Fruit fly (Drosophila melanogaster) whole organism, prepupa: Measurements from ENCODE around the gene Tsp.

Experiments used
- Blimp-1 ChIP-seq: fragments of 200-800 bp; sonication (Bioruptor generic); optimal IDR thresholded peaks from 3 replicates; lab custom pipeline; 2017; ENCODE audit warnings: missing biosample characterization, missing genetic modification characterization, mild to moderate bottlenecking, moderate library complexity, missing genetic modification reagents
- CG10631 ChIP-seq: fragments of 200-800 bp; sonication (Bioruptor generic); optimal IDR thresholded peaks from 2 replicates; lab custom pipeline; 2016; ENCODE audit warnings: missing biosample characterization, missing genetic modification characterization
- CG10669 ChIP-seq: fragments of 200-800 bp; sonication (Bioruptor generic); optimal IDR thresholded peaks from 3 replicates; lab custom pipeline; 2018; ENCODE audit warnings: missing biosample characterization, mild to moderate bottlenecking, missing genetic modification characterization, moderate library complexity
- CG11762 ChIP-seq: fragments of 200-800 bp; sonication (Bioruptor generic); optimal IDR thresholded peaks from 3 replicates; lab custom pipeline; 2016; ENCODE audit warnings: missing biosample characterization, missing genetic modification characterization; ENCODE audit not compliant: insufficient read depth
- CG11902 ChIP-seq: fragments of 200-800 bp; sonication (Bioruptor generic); optimal IDR thresholded peaks from 3 replicates; lab custom pipeline; 2016; ENCODE audit warnings: missing biosample characterization, missing genetic modification characterization
- CG15336 ChIP-seq: fragments of 200-800 bp; sonication (Bioruptor generic); IDR thresholded peaks from 2 replicates; pipeline ENCODE4 v1.3.6; 2022; ENCODE audit warnings: missing biosample characterization, missing genetic modification characterization
- CG1621 ChIP-seq: fragments of 200-800 bp; sonication (Bioruptor generic); optimal IDR thresholded peaks from 3 replicates; lab custom pipeline; 2018; ENCODE audit warnings: missing biosample characterization, mild to moderate bottlenecking, missing genetic modification characterization
- CG31627 ChIP-seq: fragments of 200-800 bp; sonication (Bioruptor generic); optimal IDR thresholded peaks from 3 replicates; lab custom pipeline; 2016; ENCODE audit warnings: missing biosample characterization, missing genetic modification characterization
- CG32006 ChIP-seq: fragments of 200-800 bp; sonication (Bioruptor generic); optimal IDR thresholded peaks from 3 replicates; lab custom pipeline; 2017; ENCODE audit warnings: missing biosample characterization, mild to moderate bottlenecking, missing genetic modification characterization
- CG34406 ChIP-seq: fragments of 200-800 bp; sonication (Bioruptor generic); optimal IDR thresholded peaks from 3 replicates; lab custom pipeline; 2016; ENCODE audit warnings: missing biosample characterization, missing genetic modification characterization
- CG3919 ChIP-seq: fragments of 200-800 bp; sonication (Bioruptor generic); optimal IDR thresholded peaks from 3 replicates; lab custom pipeline; 2016; ENCODE audit warnings: missing biosample characterization, missing genetic modification characterization
- CG4318 ChIP-seq: fragments of 200-800 bp; sonication (Bioruptor generic); optimal IDR thresholded peaks from 3 replicates; lab custom pipeline; 2017; ENCODE audit warnings: missing biosample characterization, mild to moderate bottlenecking, missing genetic modification characterization
- CG6163 ChIP-seq: fragments of 200-800 bp; sonication (Bioruptor generic); IDR thresholded peaks from 3 replicates; pipeline ENCODE4 v1.3.6; 2022; ENCODE audit warnings: missing biosample characterization, missing genetic modification characterization
- CG7368 ChIP-seq: fragments of 200-800 bp; sonication (Bioruptor generic); optimal IDR thresholded peaks from 3 replicates; lab custom pipeline; 2016; ENCODE audit warnings: missing biosample characterization, missing genetic modification characterization
- CG8119 ChIP-seq: fragments of 200-800 bp; sonication (Bioruptor generic); IDR thresholded peaks from 3 replicates; pipeline ENCODE4 v1.3.6; 2022; ENCODE audit warnings: missing biosample characterization, missing genetic modification characterization
- CG8319 ChIP-seq: fragments of 200-800 bp; sonication (Bioruptor generic); optimal IDR thresholded peaks from 3 replicates; lab custom pipeline; 2016; ENCODE audit warnings: missing biosample characterization, missing genetic modification characterization
- CG8632 ChIP-seq: fragments of 200-800 bp; sonication (Bioruptor generic); optimal IDR thresholded peaks from 3 replicates; lab custom pipeline; 2016; ENCODE audit warnings: missing biosample characterization, missing genetic modification characterization
- Eip75B ChIP-seq: fragments of 200-800 bp; sonication (Bioruptor generic); optimal IDR thresholded peaks from 3 replicates; lab custom pipeline; 2016; ENCODE audit warnings: missing biosample characterization, missing genetic modification characterization
- Eip78C ChIP-seq: fragments of 200-800 bp; sonication (Bioruptor generic); peaks from one replicate; lab custom pipeline; 2016; ENCODE audit warnings: missing biosample characterization, missing genetic modification characterization
- Eip93F ChIP-seq: fragments of 200-800 bp; sonication (Bioruptor generic); optimal IDR thresholded peaks from 2 replicates; lab custom pipeline; 2016; ENCODE audit warnings: missing biosample characterization, mild to moderate bottlenecking, missing genetic modification characterization
- Ets96B ChIP-seq: fragments of 200-800 bp; optimal IDR thresholded peaks from 2 replicates; lab custom pipeline; 2019; ENCODE audit warnings: missing biosample characterization, mild to moderate bottlenecking, missing genetic modification characterization, moderate library complexity
- Gug ChIP-seq: fragments of 200-800 bp; sonication (Bioruptor generic); IDR thresholded peaks from 2 replicates; pipeline ENCODE4 v1.3.6; 2022; ENCODE audit warnings: missing biosample characterization, missing genetic modification characterization
- Lpt ChIP-seq: fragments of 200-800 bp; sonication (Bioruptor generic); optimal IDR thresholded peaks from 3 replicates; lab custom pipeline; 2016; ENCODE audit warnings: missing biosample characterization, missing genetic modification characterization
- Met ChIP-seq: fragments of 200-800 bp; sonication (Bioruptor generic); optimal IDR thresholded peaks from 3 replicates; lab custom pipeline; 2016; ENCODE audit warnings: missing biosample characterization, missing genetic modification characterization
- OdsH ChIP-seq: fragments of 200-800 bp; sonication (Bioruptor generic); optimal IDR thresholded peaks from 3 replicates; lab custom pipeline; 2016; ENCODE audit warnings: missing biosample characterization, missing genetic modification characterization
- Sox102F ChIP-seq: fragments of 200-800 bp; sonication (Bioruptor generic); optimal IDR thresholded peaks from 2 replicates; lab custom pipeline; 2016; ENCODE audit warnings: missing biosample characterization, mild to moderate bottlenecking, missing genetic modification characterization
- Sox14 ChIP-seq: fragments of 200-800 bp; sonication (Bioruptor generic); optimal IDR thresholded peaks from 3 replicates; lab custom pipeline; 2016; ENCODE audit warnings: missing biosample characterization, missing genetic modification characterization
- Sox15 ChIP-seq: fragments of 200-800 bp; sonication (Bioruptor generic); optimal IDR thresholded peaks from 3 replicates; lab custom pipeline; 2016; ENCODE audit warnings: missing biosample characterization, missing genetic modification characterization
- achi ChIP-seq: fragments of 200-800 bp; sonication (Bioruptor generic); optimal IDR thresholded peaks from 3 replicates; lab custom pipeline; 2016; ENCODE audit warnings: missing biosample characterization, missing genetic modification characterization
- acj6 ChIP-seq: fragments of 200-800 bp; sonication (Bioruptor generic); optimal IDR thresholded peaks from 3 replicates; lab custom pipeline; 2016; ENCODE audit warnings: missing biosample characterization, missing genetic modification characterization
- dsx ChIP-seq: fragments of 200-800 bp; optimal IDR thresholded peaks from 3 replicates; lab custom pipeline; 2019; ENCODE audit warnings: missing biosample characterization, mild to moderate bottlenecking, missing genetic modification characterization, moderate library complexity; ENCODE audit not compliant: poor library complexity, severe bottlenecking
- eg ChIP-seq: fragments of 200-800 bp; sonication (Bioruptor generic); IDR thresholded peaks from 3 replicates; pipeline ENCODE4 v1.3.6; 2022; ENCODE audit warnings: missing biosample characterization, missing genetic modification characterization
- fd59A ChIP-seq: fragments of 200-800 bp; sonication (Bioruptor generic); optimal IDR thresholded peaks from 2 replicates; lab custom pipeline; 2017; ENCODE audit warnings: missing biosample characterization, mild to moderate bottlenecking, missing genetic modification characterization, missing genetic modification reagents
- fd85E ChIP-seq: fragments of 200-800 bp; sonication (Bioruptor generic); optimal IDR thresholded peaks from 3 replicates; lab custom pipeline; 2016; ENCODE audit warnings: missing biosample characterization, missing genetic modification characterization
- fkh ChIP-seq: fragments of 200-800 bp; sonication (Bioruptor generic); optimal IDR thresholded peaks from 3 replicates; lab custom pipeline; 2017; ENCODE audit warnings: missing biosample characterization, mild to moderate bottlenecking, missing genetic modification characterization, moderate library complexity
- net ChIP-seq: fragments of 200-800 bp; sonication (Bioruptor generic); optimal IDR thresholded peaks from 3 replicates; lab custom pipeline; 2016; ENCODE audit warnings: missing biosample characterization, missing genetic modification characterization
- salr ChIP-seq, 2 experiments: fragments of 200-800 bp; sonication (Bioruptor generic); optimal IDR thresholded peaks; 3 replicates each; lab custom pipeline; 2016 to 2018; ENCODE audit warnings: missing biosample characterization in 2 of 2, missing genetic modification characterization in 2 of 2, mild to moderate bottlenecking in 1 of 2
- spab ChIP-seq: fragments of 200-800 bp; sonication (Bioruptor generic); optimal IDR thresholded peaks from 2 replicates; lab custom pipeline; 2017; ENCODE audit warnings: missing biosample characterization, mild to moderate bottlenecking, missing genetic modification characterization, missing genetic modification reagents
- ss ChIP-seq, 2 experiments: fragments of 200-800 bp; sonication (Bioruptor generic); optimal IDR thresholded peaks; 2 replicates in 1 of 2; 3 replicates in 1 of 2; lab custom pipeline; 2017 to 2018; ENCODE audit warnings: mild to moderate bottlenecking in 2 of 2, missing biosample characterization in 2 of 2, missing genetic modification characterization in 2 of 2, moderate library complexity in 1 of 2
- svp ChIP-seq: fragments of 200-800 bp; sonication (Bioruptor generic); peaks from one replicate; lab custom pipeline; 2016; ENCODE audit warnings: missing biosample characterization, missing genetic modification characterization
- topi ChIP-seq: fragments of 200-800 bp; sonication (Bioruptor generic); optimal IDR thresholded peaks from 3 replicates; lab custom pipeline; 2016; ENCODE audit warnings: missing biosample characterization, missing genetic modification characterization
- vri ChIP-seq: fragments of 200-800 bp; sonication (Bioruptor generic); optimal IDR thresholded peaks from 3 replicates; lab custom pipeline; 2016; ENCODE audit warnings: missing biosample characterization, mild to moderate bottlenecking, missing genetic modification characterization

The Tsp gene

dm6 chr2L:6698387-6698786, 10.5 kb downstream of the Tsp start (continued):
- TF ChIP-seq OdsH (GFP tag; lab: Kevin White, UChicago): peak; percentile 81
- TF ChIP-seq fd85E (GFP tag; lab: Kevin White, UChicago): no peak
- TF ChIP-seq eg (GFP tag; lab: Robert Waterston, UW): peak; percentile 91
- TF ChIP-seq Sox14 (GFP tag; lab: Kevin White, UChicago): peak; percentile 73
- peak; percentile 77 for TF ChIP-seq CG3919 (GFP tag; lab: Kevin White, UChicago)
- peak; percentile 81 for TF ChIP-seq svp (GFP tag; lab: Kevin White, UChicago)
- peak; percentile 45 for TF ChIP-seq CG1621
- peak; percentile 67 for TF ChIP-seq Ets96B (tag; lab: Kevin White, UChicago)
- peak; percentile 45 for TF ChIP-seq dsx (GFP tag; lab: Kevin White, UChicago)
- peak; percentile 88 for TF ChIP-seq CG6163 (GFP tag; lab: Robert Waterston, UW)
- TF ChIP-seq net (GFP tag; lab: Kevin White, UChicago): peak; percentile 57
- TF ChIP-seq CG8632 (GFP tag; lab: Kevin White, UChicago): peak; percentile 35
- TF ChIP-seq Eip75B (GFP tag; lab: Kevin White, UChicago): peak; percentile 68
- TF ChIP-seq Eip78C (GFP tag; lab: Kevin White, UChicago): peak; percentile 94
- TF ChIP-seq CG4318 (GFP tag; lab: Kevin White, UChicago): peak; percentile 47
- TF ChIP-seq fkh (GFP tag; lab: Kevin White, UChicago): no peak
- peak; percentile 6 for TF ChIP-seq Sox15 (GFP tag; lab: Kevin White, UChicago)
- TF ChIP-seq fd59A (GFP tag; lab: Kevin White, UChicago): peak; percentile 21
- TF ChIP-seq achi: peak; percentile 65
- peak; percentile 46 for TF ChIP-seq vri (GFP tag; lab: Kevin White, UChicago)
- TF ChIP-seq spab: peak; percentile 50
- TF ChIP-seq CG34406: peak; percentile 69
- TF ChIP-seq CG10631 (GFP tag; lab: Kevin White, UChicago): peak; percentile 72
- TF ChIP-seq CG8319: peak; percentile 40
- peak; percentile 66 for TF ChIP-seq acj6 (GFP tag; lab: Kevin White, UChicago)
- peak in 1 of 2 experiments; percentile 49 for TF ChIP-seq salr (GFP tag; optimal IDR thresholded peaks at IDR 0.05; lab: Kevin White, UChicago)
- TF ChIP-seq Met (GFP tag; lab: Kevin White, UChicago): peak; percentile 79
- TF ChIP-seq CG7368 (GFP tag; lab: Kevin White, UChicago): peak; percentile 57
- peak in 1 of 2 experiments; percentile 16 for TF ChIP-seq ss (GFP tag; optimal IDR thresholded peaks at IDR 0.05; lab: Kevin White, UChicago)
- TF ChIP-seq CG11762: peak; percentile 48
- peak; percentile 83 for TF ChIP-seq CG15336
- TF ChIP-seq Eip93F: no peak

- TF ChIP-seq Lpt (no peak), Sox102F (GFP tag; lab: Kevin White, UChicago) (no peak), Eip75B (GFP tag; lab: Kevin White, UChicago) (no peak), CG8632 (GFP tag; lab: Kevin White, UChicago) (no peak), CG11902 (GFP tag; lab: Kevin White, UChicago) (no peak), net (GFP tag; lab: Kevin White, UChicago) (no peak), Gug (GFP tag; lab: Robert Waterston, UW) (no peak), CG32006 (GFP tag; lab: Kevin White, UChicago) (no peak), Blimp-1 (GFP tag; lab: Kevin White, UChicago) (no peak), vri (GFP tag; lab: Kevin White, UChicago) (no peak), topi (no peak), Eip78C (GFP tag; lab: Kevin White, UChicago) (no peak), CG8119 (GFP tag; lab: Robert Waterston, UW) (no peak), CG31627 (GFP tag; lab: Kevin White, UChicago) (no peak), CG11762 (no peak), Eip93F (no peak), CG10669 (GFP tag; lab: Kevin White, UChicago) (no peak), CG10631 (GFP tag; lab: Kevin White, UChicago) (no peak)
Measured at dm6 chr2L:6696229-6696628, 12.7 kb downstream of the Tsp start.
